Worm (Caenorhabditis elegans): ENCODE results near the gene Y47D7A.13.

ce11 chrV:4423860-4424401 lies 11.8 kb downstream of the Y47D7A.13 start, which contains the start of the genes Y47D7A.9 and Y47D7A.19:
- TF ChIP-seq ztf-23 (GFP tag; IDR thresholded peaks at IDR 0.05) (no peak), cog-1 (tag; optimal IDR thresholded peaks at IDR 0.05) (no peak), ref-1 (GFP tag; conservative IDR thresholded peaks at IDR 0.05) (no peak), flt-1 (GFP tag; IDR thresholded peaks at IDR 0.05) (no peak), med-1 (GFP tag; optimal IDR thresholded peaks at IDR 0.05; ENCODE audit: insufficient read depth) (no peak)
